Fruit fly (Drosophila melanogaster): ENCODE data around the gene Npc2b.

The Npc2b gene

DNA sequence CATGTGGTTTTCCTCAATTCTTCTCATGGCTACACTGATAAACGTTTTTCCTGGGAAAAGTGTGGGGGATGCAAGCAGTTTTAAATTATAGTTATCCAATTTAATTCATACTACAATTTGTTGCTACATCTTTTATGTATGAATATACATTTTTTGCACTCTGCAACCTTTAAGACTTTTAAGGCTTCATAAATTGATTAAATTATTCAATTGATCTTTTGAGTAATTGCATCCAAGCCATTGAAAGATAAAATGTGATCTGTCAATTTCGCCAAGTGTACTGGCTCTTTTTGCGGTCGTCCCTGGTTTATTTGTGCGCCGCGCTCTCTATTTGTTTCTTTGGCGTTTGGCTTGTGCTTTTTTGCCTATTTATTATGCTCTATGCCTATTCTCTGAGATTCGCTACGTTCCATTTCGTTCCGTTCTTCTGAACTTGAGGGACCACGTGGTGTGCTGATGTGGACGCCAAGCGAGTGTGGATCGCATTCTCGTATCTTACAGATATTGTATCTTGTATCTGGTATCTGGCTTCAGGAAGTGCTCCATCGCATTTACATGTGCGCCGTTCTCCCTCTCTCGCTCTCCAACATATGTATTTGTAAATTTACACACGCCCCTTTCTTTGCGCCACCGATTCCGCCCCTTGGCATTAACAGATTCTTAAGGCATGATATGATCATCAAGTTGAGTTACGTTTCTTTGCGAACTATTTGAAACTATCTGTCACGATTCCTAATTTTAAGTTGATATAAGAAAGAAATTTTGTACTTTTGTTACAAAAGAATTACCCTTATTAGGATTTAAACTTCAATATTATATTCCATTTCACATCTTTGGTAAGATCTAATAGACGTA, 36.9 kb upstream of the Npc2b start (continued):
- TF ChIP-seq CG11723 (GFP tag; optimal IDR thresholded peaks at IDR 0.05): peak; percentile 53
- TF ChIP-seq CG1024 (GFP tag; IDR thresholded peaks at IDR 0.05): no peak
- peak; percentile 76 for TF ChIP-seq Sox102F (GFP tag; optimal IDR thresholded peaks at IDR 0.05)
- peak; percentile 96 for TF ChIP-seq slbo (GFP tag; IDR thresholded peaks at IDR 0.05)
- TF ChIP-seq Adf1 (GFP tag; IDR thresholded peaks at IDR 0.05): peak; percentile 75
- no peak for TF ChIP-seq CG3065 (GFP tag; optimal IDR thresholded peaks at IDR 0.05)
- TF ChIP-seq stc (GFP tag; IDR thresholded peaks at IDR 0.05): peak; percentile 74; the same call in 1 of the 2 replicates
- peak; percentile 48 for TF ChIP-seq ewg (GFP tag; optimal IDR thresholded peaks at IDR 0.05)
- TF ChIP-seq sob (GFP tag; IDR thresholded peaks at IDR 0.05): peak; percentile 90
- no peak for TF ChIP-seq Bgb (GFP tag; IDR thresholded peaks at IDR 0.05; ENCODE audit: partially characterized antibody)
- no peak for TF ChIP-seq CG2199 (GFP tag; IDR thresholded peaks at IDR 0.05)
- TF ChIP-seq oc (tag; optimal IDR thresholded peaks at IDR 0.05): peak; percentile 9
- peak; percentile 93 for TF ChIP-seq al (GFP tag; IDR thresholded peaks at IDR 0.05)
- peak; percentile 88 for TF ChIP-seq CG7556 (GFP tag; optimal IDR thresholded peaks at IDR 0.05)
- TF ChIP-seq inv (GFP tag; IDR thresholded peaks at IDR 0.05; ENCODE audit: partially characterized antibody): no peak
- peak; percentile 82 for TF ChIP-seq her (GFP tag; optimal IDR thresholded peaks at IDR 0.05)
- no peak for TF ChIP-seq ash1 (GFP tag; optimal IDR thresholded peaks at IDR 0.05)
- no peak for TF ChIP-seq Hr39 (optimal IDR thresholded peaks at IDR 0.05)
- peak; percentile 71 for TF ChIP-seq CG16863 (GFP tag; optimal IDR thresholded peaks at IDR 0.05)
- TF ChIP-seq CG10959 (GFP tag; IDR thresholded peaks at IDR 0.05): no peak
- peak; percentile 66 for TF ChIP-seq repo (GFP tag; optimal IDR thresholded peaks at IDR 0.05)
- TF ChIP-seq CG4328 (GFP tag; optimal IDR thresholded peaks at IDR 0.05): peak; percentile 58
- no peak for TF ChIP-seq ato (GFP tag; IDR thresholded peaks at IDR 0.05; ENCODE audit: partially characterized antibody)
- peak; percentile 85 for TF ChIP-seq HHEX (GFP tag; optimal IDR thresholded peaks at IDR 0.05)
- peak; percentile 72 for TF ChIP-seq az2 (GFP tag; optimal IDR thresholded peaks at IDR 0.05)
- TF ChIP-seq CG12155 (GFP tag; optimal IDR thresholded peaks at IDR 0.05): peak; percentile 83
- peak; percentile 80 for TF ChIP-seq Dad (GFP tag; optimal IDR thresholded peaks at IDR 0.05)
- TF ChIP-seq Med (GFP tag): peak; percentile 98
- TF ChIP-seq Bteb2 (GFP tag; optimal IDR thresholded peaks at IDR 0.05): peak; percentile 93
- TF ChIP-seq dmrt99B (tag; optimal IDR thresholded peaks at IDR 0.05): peak; percentile 85
- TF ChIP-seq CG33213 (GFP tag; optimal IDR thresholded peaks at IDR 0.05): peak; percentile 71
- no peak for TF ChIP-seq sens-2 (GFP tag; IDR thresholded peaks at IDR 0.05)
- TF ChIP-seq hkb (optimal IDR thresholded peaks at IDR 0.05): no peak
- TF ChIP-seq hkb (GFP tag; IDR thresholded peaks at IDR 0.05): peak; percentile 81
- peak; percentile 88 for TF ChIP-seq Taf1 (GFP tag; IDR thresholded peaks at IDR 0.05)
- TF ChIP-seq CG17829 (tag; optimal IDR thresholded peaks at IDR 0.05): peak; percentile 72
- peak; percentile 55 for TF ChIP-seq Vsx1 (GFP tag; optimal IDR thresholded peaks at IDR 0.05)
- peak; percentile 33 for TF ChIP-seq ttk (GFP tag; IDR thresholded peaks at IDR 0.05)
- TF ChIP-seq MTF-1 (GFP tag; optimal IDR thresholded peaks at IDR 0.05; ENCODE audit: borderline replicate concordance): peak; percentile 48
- peak; percentile 80 for TF ChIP-seq E2f1 (GFP tag; IDR thresholded peaks at IDR 0.05)
- TF ChIP-seq mld (GFP tag; IDR thresholded peaks at IDR 0.05; ENCODE audit: partially characterized antibody): no peak
- no peak for TF ChIP-seq CG42726 (GFP tag; IDR thresholded peaks at IDR 0.05; ENCODE audit: partially characterized antibody)
- peak; percentile 81 for TF ChIP-seq CG8944 (GFP tag; optimal IDR thresholded peaks at IDR 0.05)
- peak; percentile 60 for TF ChIP-seq chn (GFP tag; optimal IDR thresholded peaks at IDR 0.05)
- TF ChIP-seq grau (tag; optimal IDR thresholded peaks at IDR 0.05): peak; percentile 92
- TF ChIP-seq CG8359 (GFP tag; optimal IDR thresholded peaks at IDR 0.05; ENCODE audit: borderline replicate concordance): no peak
- TF ChIP-seq Rfx (GFP tag; IDR thresholded peaks at IDR 0.05): peak; percentile 96
- peak; percentile 29 to 79 for TF ChIP-seq Trl (optimal IDR thresholded peaks at IDR 0.05)
- peak; percentile 75 for TF ChIP-seq Trl (GFP tag; optimal IDR thresholded peaks at IDR 0.05)
- TF ChIP-seq yki (optimal IDR thresholded peaks at IDR 0.05): no peak

All from whole organism, embryonic.